Worm (Caenorhabditis elegans): ENCODE data around the gene F07C6.6.

Gene F07C6.6

DNA sequence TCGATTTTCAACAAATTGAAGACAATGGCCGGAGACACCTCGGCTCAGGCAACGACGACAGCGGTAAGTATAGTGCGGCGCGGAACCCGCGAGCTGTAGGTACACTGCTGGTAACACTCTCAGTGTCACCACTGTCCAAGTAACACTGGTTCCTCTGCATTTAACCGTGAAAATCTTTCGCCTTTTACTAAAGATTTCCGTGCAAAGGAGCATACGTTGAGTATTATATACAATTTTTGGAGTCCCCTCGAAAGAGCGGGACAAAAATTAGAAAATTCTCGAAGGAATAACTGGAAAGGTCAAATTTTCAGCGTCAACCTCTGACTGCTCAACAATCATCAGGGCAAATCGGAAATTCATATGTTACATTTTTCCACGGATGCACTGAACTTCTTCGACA lies 6.6 kb upstream of the F07C6.6 start (continued):
- TF ChIP-seq ztf-6 (GFP tag; IDR thresholded peaks at IDR 0.05) = no peak
- TF ChIP-seq him-1 (tag; optimal IDR thresholded peaks at IDR 0.05) = peak; percentile 46
- peak; percentile 55; the same call in 1 of the 2 replicates for TF ChIP-seq nfyb-1 (GFP tag; IDR thresholded peaks at IDR 0.05)
- TF ChIP-seq Y79H2A.3 (GFP tag; conservative IDR thresholded peaks at IDR 0.05) = no peak
- TF ChIP-seq dpl-1 (GFP tag; optimal IDR thresholded peaks at IDR 0.05) = no peak
- TF ChIP-seq mes-4 (tag; optimal IDR thresholded peaks at IDR 0.05) = no peak
- TF ChIP-seq lin-54 (GFP tag; optimal IDR thresholded peaks at IDR 0.05) = peak; percentile 5
- TF ChIP-seq dox-1 (GFP tag; IDR thresholded peaks at IDR 0.05) = peak; percentile 81
- no peak for TF ChIP-seq tlf-1 (GFP tag; optimal IDR thresholded peaks at IDR 0.05)
- no peak for TF ChIP-seq B0261.1 (tag; optimal IDR thresholded peaks at IDR 0.05)
- TF ChIP-seq ama-1 (optimal IDR thresholded peaks at IDR 0.05) = no peak
- TF ChIP-seq ama-1 (GFP tag; optimal IDR thresholded peaks at IDR 0.05) = no peak
- no peak for TF ChIP-seq lin-35 (GFP tag; optimal IDR thresholded peaks at IDR 0.05)
- TF ChIP-seq lin-40 (tag; optimal IDR thresholded peaks at IDR 0.05) = no peak
- no peak for TF ChIP-seq nfya-1 (tag; optimal IDR thresholded peaks at IDR 0.05; ENCODE audit: borderline replicate concordance, insufficient read depth)
- no peak for TF ChIP-seq nhr-179 (tag; optimal IDR thresholded peaks at IDR 0.05)
- no peak for TF ChIP-seq sdz-38 (tag; optimal IDR thresholded peaks at IDR 0.05)
- TF ChIP-seq ceh-40 (GFP tag; IDR thresholded peaks at IDR 0.05) = no peak
- TF ChIP-seq mcd-1 (GFP tag; IDR thresholded peaks at IDR 0.05) = peak; percentile 49; the same call in 1 of the 2 replicates
- no peak for TF ChIP-seq dpff-1 (tag; optimal IDR thresholded peaks at IDR 0.05)
- no peak for TF ChIP-seq Y53F4B.3 (GFP tag; IDR thresholded peaks at IDR 0.05)
- no peak for TF ChIP-seq tbx-9 (tag; optimal IDR thresholded peaks at IDR 0.05; ENCODE audit: borderline replicate concordance)
- TF ChIP-seq Y53G8AR.9 (GFP tag; conservative IDR thresholded peaks at IDR 0.05) = no peak
- no peak for TF ChIP-seq lsy-27 (tag; optimal IDR thresholded peaks at IDR 0.05; ENCODE audit: borderline replicate concordance, insufficient read depth)
- TF ChIP-seq hsf-1 (GFP tag; IDR thresholded peaks at IDR 0.05) = peak; percentile 88
- no peak for TF ChIP-seq ztf-22 (GFP tag; optimal IDR thresholded peaks at IDR 0.05)
- TF ChIP-seq bed-1 (GFP tag; IDR thresholded peaks at IDR 0.05) = no peak
- TF ChIP-seq lsl-1 (GFP tag; optimal IDR thresholded peaks at IDR 0.05) = peak; percentile 60
- no peak for TF ChIP-seq sptf-2 (GFP tag; optimal IDR thresholded peaks at IDR 0.05)
- no peak for TF ChIP-seq T07F8.4 (tag; optimal IDR thresholded peaks at IDR 0.05)
- peak; percentile 94 for TF ChIP-seq attf-6 (GFP tag; IDR thresholded peaks at IDR 0.05)
- no peak for TF ChIP-seq nhr-90 (tag; optimal IDR thresholded peaks at IDR 0.05)
- TF ChIP-seq K11D2.4 (GFP tag; IDR thresholded peaks at IDR 0.05) = no peak
- TF ChIP-seq F37B4.10 (GFP tag; IDR thresholded peaks at IDR 0.05) = no peak
- no peak for TF ChIP-seq ZK185.1 (tag; optimal IDR thresholded peaks at IDR 0.05; ENCODE audit: poor library complexity, severe bottlenecking)
- TF ChIP-seq aptf-2 (GFP tag; conservative IDR thresholded peaks at IDR 0.05) = no peak
- peak; percentile 53; the same call in 1 of the 2 replicates for TF ChIP-seq lin-26 (GFP tag; IDR thresholded peaks at IDR 0.05)
- TF ChIP-seq ceh-79 (tag; optimal IDR thresholded peaks at IDR 0.05) = no peak
- TF ChIP-seq ztf-28 (GFP tag; IDR thresholded peaks at IDR 0.05) = no peak

DNA sequence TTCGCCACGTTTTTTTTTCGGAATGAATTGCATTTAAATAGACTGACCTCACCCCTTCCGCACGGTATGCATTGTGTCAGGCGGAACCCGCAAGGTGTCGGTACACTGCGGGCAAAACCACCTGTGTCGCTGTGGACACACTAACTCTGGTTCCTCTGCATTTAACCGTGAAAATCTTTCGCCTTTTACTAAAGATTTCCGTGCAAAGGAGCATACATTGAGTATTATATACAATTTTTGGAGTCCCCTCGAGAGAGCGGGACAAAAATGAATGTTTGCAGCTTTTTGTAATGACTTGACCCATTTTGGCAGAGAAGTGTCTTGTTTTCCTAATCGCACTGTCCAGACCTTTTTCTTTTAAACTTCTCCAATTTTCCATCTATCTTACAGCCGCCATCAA lies 5.6 kb upstream of the F07C6.6 start:
- TF ChIP-seq attf-6 (GFP tag; IDR thresholded peaks at IDR 0.05) (peak; percentile 95), mcd-1 (GFP tag; IDR thresholded peaks at IDR 0.05) (peak; percentile 50; the same call in 1 of the 2 replicates), ekl-4 (GFP tag; IDR thresholded peaks at IDR 0.05) (peak; percentile 66; the same call in 1 of the 2 replicates), xnd-1 (tag; optimal IDR thresholded peaks at IDR 0.05) (peak; percentile 28), F49E8.2 (tag; optimal IDR thresholded peaks at IDR 0.05; ENCODE audit: insufficient read depth) (peak; percentile 75), B0019.2 (GFP tag; conservative IDR thresholded peaks at IDR 0.05) (0 out of 2 replicates have a peak, but pooled peaks have one; percentile 28), K11D2.4 (GFP tag; IDR thresholded peaks at IDR 0.05) (peak; percentile 47; the same call in 1 of the 2 replicates), ceh-100 (GFP tag; IDR thresholded peaks at IDR 0.05) (peak; percentile 25; the same call in 1 of the 2 replicates), madf-8 (GFP tag; conservative IDR thresholded peaks at IDR 0.05) (peak; percentile 60), hsf-1 (GFP tag; IDR thresholded peaks at IDR 0.05) (peak; percentile 64), aptf-3 (GFP tag; IDR thresholded peaks at IDR 0.05) (0 out of 2 replicates have a peak, but pooled peaks have one; percentile 52), F39B2.1 (GFP tag; IDR thresholded peaks at IDR 0.05) (peak; percentile 60; the same call in 1 of the 2 replicates), F33H1.4 (GFP tag; IDR thresholded peaks at IDR 0.05) (peak; percentile 48), pbrm-1 (GFP tag; IDR thresholded peaks at IDR 0.05) (peak; percentile 98)
